Worm (Caenorhabditis elegans) whole organism, young adult: ENCODE measurements around the gene pho-11.

Source experiments
- B0035.1 ChIP-seq: sonication (generic microtip); optimal IDR thresholded peaks from 2 replicates; lab custom pipeline; 2016; ENCODE audit warnings: missing genetic modification characterization, mild to moderate bottlenecking, missing compliant biosample characterization, missing genotype, missing genetic modification reagents
- B0336.3 ChIP-seq: fragments of 200-800 bp; sonication (Bioruptor generic); IDR thresholded peaks from 2 replicates; pipeline ENCODE4 v1.3.6; 2022; ENCODE audit warnings: missing genetic modification characterization, missing compliant biosample characterization
- D2030.7 ChIP-seq: fragments of 200-800 bp; sonication (Bioruptor generic); IDR thresholded peaks from 2 replicates; pipeline ENCODE4 v1.3.6; 2022; ENCODE audit warnings: missing genetic modification reagents, missing genetic modification characterization, missing compliant biosample characterization
- F23B12.7 ChIP-seq: sonication (generic microtip); optimal IDR thresholded peaks from 2 replicates; lab custom pipeline; 2017; ENCODE audit warnings: missing genetic modification characterization, mild to moderate bottlenecking, missing compliant biosample characterization, antibody characterized with exemption, moderate library complexity; ENCODE audit not compliant: insufficient read depth
- F49E8.2 ChIP-seq: sonication (generic microtip); optimal IDR thresholded peaks from 3 replicates; lab custom pipeline; 2017; ENCODE audit warnings: missing genetic modification characterization, mild to moderate bottlenecking, missing compliant biosample characterization, antibody characterized with exemption, moderate library complexity; ENCODE audit not compliant: insufficient read depth
- F52B5.7 ChIP-seq: sonication (generic microtip); optimal IDR thresholded peaks from 2 replicates; lab custom pipeline; 2016; ENCODE audit warnings: mild to moderate bottlenecking, missing genetic modification characterization, missing compliant biosample characterization
- F55B11.4 ChIP-seq: sonication (generic microtip); optimal IDR thresholded peaks from 2 replicates; lab custom pipeline; 2016; ENCODE audit warnings: missing compliant biosample characterization, missing genetic modification characterization, borderline replicate concordance; ENCODE audit not compliant: insufficient read depth
- F57C9.4 ChIP-seq: sonication (generic microtip); optimal IDR thresholded peaks from 2 replicates; lab custom pipeline; 2017; ENCODE audit warnings: mild to moderate bottlenecking, missing genetic modification characterization, missing compliant biosample characterization
- T07F8.4 ChIP-seq: sonication (generic microtip); optimal IDR thresholded peaks from 2 replicates; lab custom pipeline; 2016; ENCODE audit warnings: mild to moderate bottlenecking, missing genetic modification characterization, moderate library complexity, missing compliant biosample characterization
- Y67H2A.10 ChIP-seq: fragments of 200-800 bp; sonication (Bioruptor generic); conservative IDR thresholded peaks from 2 replicates; pipeline ENCODE4 v1.3.6; 2022; ENCODE audit warnings: missing genetic modification reagents, missing genetic modification characterization, missing compliant biosample characterization
- Y79H2A.3 ChIP-seq: fragments of 200-800 bp; sonication (Bioruptor generic); conservative IDR thresholded peaks from 2 replicates; pipeline ENCODE4 v1.3.6; 2022; ENCODE audit warnings: missing genetic modification reagents, missing genetic modification characterization, missing compliant biosample characterization
- aptf-2 ChIP-seq: fragments of 200-800 bp; sonication (Bioruptor generic); conservative IDR thresholded peaks from 2 replicates; pipeline ENCODE4 v1.3.6; 2022; ENCODE audit warnings: missing genetic modification reagents, missing genetic modification characterization, missing compliant biosample characterization
- bed-2 ChIP-seq: fragments of 200-800 bp; sonication (Bioruptor generic); IDR thresholded peaks from 2 replicates; pipeline ENCODE4 v1.3.6; 2022; ENCODE audit warnings: missing genetic modification reagents, missing genetic modification characterization, missing compliant biosample characterization
- cebp-1 ChIP-seq, 2 experiments: fragments of 200-800 bp in 1 of 2; sonication (Bioruptor generic) in 1 of 2; sonication (generic microtip) in 1 of 2; IDR thresholded peaks in 1 of 2; optimal IDR thresholded peaks in 1 of 2; 2 replicates each; pipeline versions ENCODE4 v1.3.6 to Lab custom; 2017 to 2022; ENCODE audit warnings: missing compliant biosample characterization in 2 of 2, missing genetic modification characterization in 2 of 2, mild to moderate bottlenecking in 1 of 2, missing genetic modification reagents in 1 of 2, moderate library complexity in 1 of 2
- ceh-100 ChIP-seq: fragments of 200-800 bp; sonication (Bioruptor generic); IDR thresholded peaks from 2 replicates; pipeline ENCODE4 v1.3.6; 2022; ENCODE audit warnings: missing genetic modification reagents, missing genetic modification characterization, missing compliant biosample characterization
- ceh-58 ChIP-seq: fragments of 200-800 bp; sonication (Bioruptor generic); IDR thresholded peaks from 2 replicates; pipeline ENCODE4 v1.3.6; 2022; ENCODE audit warnings: missing genetic modification characterization, missing compliant biosample characterization
- die-1 ChIP-seq: sonication (generic microtip); optimal IDR thresholded peaks from 2 replicates; lab custom pipeline; 2016; ENCODE audit warnings: missing genotype, mild to moderate bottlenecking, missing genetic modification characterization, missing compliant biosample characterization
- dox-1 ChIP-seq: fragments of 200-800 bp; sonication (Bioruptor generic); IDR thresholded peaks from 2 replicates; pipeline ENCODE4 v1.3.6; 2022; ENCODE audit warnings: missing genetic modification reagents, missing genetic modification characterization, missing compliant biosample characterization
- egl-44 ChIP-seq: fragments of 200-800 bp; sonication (Bioruptor generic); IDR thresholded peaks from 2 replicates; pipeline ENCODE4 v1.3.6; 2022; ENCODE audit warnings: missing genetic modification reagents, missing genetic modification characterization, missing compliant biosample characterization
- egrh-3 ChIP-seq: fragments of 200-800 bp; sonication (Bioruptor generic); IDR thresholded peaks from 2 replicates; pipeline ENCODE4 v1.3.6; 2022; ENCODE audit warnings: missing genetic modification reagents, missing genetic modification characterization, missing compliant biosample characterization
- ets-4 ChIP-seq: fragments of 200-800 bp; sonication (Bioruptor generic); optimal IDR thresholded peaks from 2 replicates; lab custom pipeline; 2018; ENCODE audit warnings: mild to moderate bottlenecking, missing genetic modification characterization, missing compliant biosample characterization
- fkh-3 ChIP-seq: sonication (generic microtip); optimal IDR thresholded peaks from 2 replicates; lab custom pipeline; 2016; ENCODE audit warnings: mild to moderate bottlenecking, missing genetic modification characterization, missing compliant biosample characterization
- gei-17 ChIP-seq: fragments of 200-800 bp; sonication (Bioruptor generic); optimal IDR thresholded peaks from 2 replicates; lab custom pipeline; 2018; ENCODE audit warnings: mild to moderate bottlenecking, missing genetic modification characterization, missing compliant biosample characterization
- hrde-1 ChIP-seq: sonication (generic microtip); optimal IDR thresholded peaks from 2 replicates; lab custom pipeline; 2016; ENCODE audit warnings: missing genetic modification characterization, mild to moderate bottlenecking, missing compliant biosample characterization, moderate library complexity, missing genotype, missing genetic modification reagents, borderline replicate concordance
- lir-1 ChIP-seq: fragments of 200-800 bp; sonication (Bioruptor generic); conservative IDR thresholded peaks from 2 replicates; pipeline ENCODE4 v1.3.6; 2022; ENCODE audit warnings: missing genetic modification reagents, missing genetic modification characterization, missing compliant biosample characterization
- madf-3 ChIP-seq: fragments of 200-800 bp; sonication (Bioruptor generic); IDR thresholded peaks from 2 replicates; pipeline ENCODE4 v1.3.6; 2022; ENCODE audit warnings: missing genetic modification reagents, missing genetic modification characterization, missing compliant biosample characterization
- mcd-1 ChIP-seq: fragments of 200-800 bp; sonication (Bioruptor generic); IDR thresholded peaks from 2 replicates; pipeline ENCODE4 v1.3.6; 2022; ENCODE audit warnings: missing genetic modification reagents, missing genetic modification characterization, missing compliant biosample characterization
- nfya-1 ChIP-seq: sonication (generic microtip); optimal IDR thresholded peaks from 2 replicates; lab custom pipeline; 2017; ENCODE audit warnings: antibody characterized with exemption, missing compliant biosample characterization, missing genetic modification characterization, borderline replicate concordance; ENCODE audit not compliant: insufficient read depth
- nfyb-1 ChIP-seq: fragments of 200-800 bp; sonication (Bioruptor generic); IDR thresholded peaks from 2 replicates; pipeline ENCODE4 v1.3.6; 2022; ENCODE audit warnings: missing genetic modification reagents, missing genetic modification characterization, missing compliant biosample characterization
- nhr-90 ChIP-seq: sonication (generic microtip); optimal IDR thresholded peaks from 2 replicates; lab custom pipeline; 2016; ENCODE audit warnings: missing genotype, mild to moderate bottlenecking, missing genetic modification characterization, missing compliant biosample characterization
- snpc-3.4 ChIP-seq: sonication (generic microtip); optimal IDR thresholded peaks from 2 replicates; lab custom pipeline; 2017; ENCODE audit warnings: missing genetic modification characterization, mild to moderate bottlenecking, missing compliant biosample characterization, antibody characterized with exemption, moderate library complexity, missing genotype, missing genetic modification reagents
- sptf-2 ChIP-seq: fragments of 200-800 bp; sonication (Bioruptor generic); optimal IDR thresholded peaks from 2 replicates; lab custom pipeline; 2018; ENCODE audit warnings: mild to moderate bottlenecking, missing genetic modification characterization, missing compliant biosample characterization
- ztf-18 ChIP-seq: sonication (generic microtip); optimal IDR thresholded peaks from 2 replicates; lab custom pipeline; 2016; ENCODE audit warnings: missing genotype, mild to moderate bottlenecking, missing genetic modification characterization, missing compliant biosample characterization
- ztf-28 ChIP-seq: fragments of 200-800 bp; sonication (Bioruptor generic); IDR thresholded peaks from 2 replicates; pipeline ENCODE4 v1.3.6; 2022; ENCODE audit warnings: missing genetic modification reagents, missing genetic modification characterization, missing compliant biosample characterization
- ztf-3 ChIP-seq: fragments of 200-800 bp; sonication (Bioruptor generic); optimal IDR thresholded peaks from 2 replicates; lab custom pipeline; 2018; ENCODE audit warnings: mild to moderate bottlenecking, missing genetic modification characterization, missing compliant biosample characterization

Gene pho-11

DNA sequence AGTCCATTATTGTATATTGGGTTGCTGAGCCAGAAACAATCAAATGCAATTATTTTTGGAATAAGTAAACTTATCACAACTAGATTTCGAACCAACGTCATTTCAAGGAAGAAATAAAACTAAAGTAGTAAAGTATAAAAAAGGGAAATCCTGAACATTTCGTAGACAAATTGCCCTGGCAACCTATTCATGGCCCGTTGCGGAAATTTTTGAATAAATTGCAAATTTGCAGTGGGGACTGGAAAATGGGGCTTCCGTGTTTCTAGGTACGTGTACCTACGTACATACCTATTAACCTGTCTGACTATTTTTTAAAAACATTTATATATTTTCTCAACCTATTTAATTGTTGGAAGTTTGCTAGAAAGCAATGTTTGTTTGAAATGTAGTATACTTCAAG, 16.6 kb upstream of the pho-11 start, which contains the start of gene F26C11.3 (continued):
- TF ChIP-seq T07F8.4 (tag; lab: Kevin White, UChicago), result no peak

DNA sequence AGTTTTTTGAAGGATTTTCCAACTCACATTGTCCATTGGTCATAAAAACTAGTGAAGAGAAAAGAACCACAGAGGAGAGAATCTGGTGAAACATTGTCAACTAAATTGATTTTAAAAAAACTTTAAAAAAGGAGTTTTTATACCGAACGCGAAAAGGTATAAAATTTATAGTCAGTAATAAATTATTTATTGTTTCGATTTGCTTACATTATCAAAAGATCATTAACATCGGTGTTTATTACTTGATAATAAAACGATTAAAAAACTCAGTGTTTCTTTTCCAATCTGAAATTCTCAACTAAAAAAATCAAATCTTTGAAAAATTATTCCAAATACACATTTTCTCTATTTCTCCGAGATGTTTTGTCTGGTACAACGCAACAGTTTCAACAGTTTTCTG, 15.5 kb upstream of the pho-11 start, which contains the start of gene F26C11.4:
Gene F26C11.4 (minus strand): TSS at position 101 of the 400 bp plus-strand sequence.
- TF ChIP-seq dox-1 (no peak), ztf-18 (tag; lab: Kevin White, UChicago) (no peak), D2030.7 (GFP tag; lab: Robert Waterston, UW) (no peak), B0035.1 (tag; lab: Kevin White, UChicago) (no peak), F52B5.7 (tag; lab: Kevin White, UChicago) (no peak), madf-3 (no peak), sptf-2 (GFP tag; lab: Kevin White, UChicago) (no peak), mcd-1 (GFP tag; lab: Robert Waterston, UW) (no peak), F57C9.4 (tag; lab: Kevin White, UChicago) (no peak), egrh-3 (GFP tag; lab: Robert Waterston, UW) (no peak), nhr-90 (tag; lab: Kevin White, UChicago) (no peak)
- TF ChIP-seq, all 124 proteins: peak for 0

DNA sequence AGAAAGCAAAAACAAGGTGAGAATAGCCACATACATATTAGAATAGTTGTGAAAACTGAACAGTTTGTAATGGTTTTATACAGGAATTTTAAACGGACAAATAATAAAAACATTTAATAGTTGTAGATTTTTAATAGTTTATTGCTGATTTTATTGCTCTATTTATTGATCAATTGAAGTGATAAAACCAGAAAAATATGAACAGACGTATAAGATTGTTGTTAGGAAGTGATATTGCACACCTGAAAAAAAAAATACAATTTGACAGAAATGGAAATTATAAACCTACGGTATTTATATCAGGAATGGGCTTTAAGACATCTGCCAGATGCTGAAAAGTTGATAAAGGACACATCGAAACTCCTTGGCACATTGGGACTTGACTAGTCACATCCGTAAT, 13.7 kb upstream of the pho-11 start, which contains the start of gene C05C10.8:
Gene C05C10.8 (minus strand): TSS at position 101 of the 400 bp plus-strand sequence.
- TF ChIP-seq F55B11.4 (tag; lab: Kevin White, UChicago) (no peak), F23B12.7 (tag; lab: Kevin White, UChicago) (no peak), dox-1 (no peak), aptf-2 (GFP tag; lab: Robert Waterston, UW) (no peak), ceh-58 (no peak), bed-2 (no peak), D2030.7 (GFP tag; lab: Robert Waterston, UW) (no peak), snpc-3.4 (tag; lab: Kevin White, UChicago) (no peak), die-1 (no peak), ztf-28 (GFP tag; lab: Robert Waterston, UW) (no peak), madf-3 (no peak), Y79H2A.3 (GFP tag; lab: Robert Waterston, UW) (no peak), fkh-3 (tag; lab: Kevin White, UChicago) (no peak), egl-44 (no peak), B0336.3 (GFP tag; lab: Robert Waterston, UW) (no peak), lir-1 (GFP tag; lab: Robert Waterston, UW) (no peak), F49E8.2 (tag; lab: Kevin White, UChicago) (no peak), nfya-1 (tag; lab: Kevin White, UChicago) (no peak), nfyb-1 (GFP tag; lab: Robert Waterston, UW) (no peak), cebp-1 (GFP tag; IDR thresholded peaks at IDR 0.05; lab: Robert Waterston, UW) (no peak), cebp-1 (tag; optimal IDR thresholded peaks at IDR 0.05; lab: Kevin White, UChicago) (no peak)

DNA sequence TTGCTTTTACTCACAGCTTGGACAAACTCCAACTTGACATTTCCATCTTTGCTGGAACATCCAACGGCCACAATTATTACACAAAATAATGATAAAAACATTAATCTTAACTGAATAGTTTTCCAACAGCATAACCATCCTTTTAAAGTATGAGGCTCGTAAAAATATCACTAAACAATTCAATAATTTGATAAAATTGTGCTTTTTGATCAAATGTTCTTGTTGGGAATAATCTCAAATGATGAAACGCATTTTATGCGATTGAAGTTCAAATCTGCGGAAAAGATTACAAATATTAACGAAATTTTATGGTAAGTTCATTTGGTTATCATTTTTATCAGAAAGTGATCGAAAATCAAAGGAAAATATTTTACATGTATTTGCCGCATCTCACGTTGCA, 11.2 kb upstream of the pho-11 start, which contains the start of gene pho-10:
Gene pho-10 (minus strand): TSS at position 101 of the 400 bp plus-strand sequence.
- no peak for TF ChIP-seq ztf-3
- TF ChIP-seq hrde-1 (tag; lab: Kevin White, UChicago), result no peak
- no peak for TF ChIP-seq ets-4 (GFP tag; lab: Kevin White, UChicago)
- TF ChIP-seq ceh-100 (GFP tag; lab: Robert Waterston, UW), result no peak
- TF ChIP-seq Y67H2A.10 (GFP tag; lab: Robert Waterston, UW), result no peak
- no peak for TF ChIP-seq Y79H2A.3 (GFP tag; lab: Robert Waterston, UW)
- no peak for TF ChIP-seq gei-17 (GFP tag; lab: Kevin White, UChicago)
- TF ChIP-seq ztf-28 (GFP tag; lab: Robert Waterston, UW), result no peak
- TF ChIP-seq, all 124 proteins: peak for 0
